Worm (Caenorhabditis elegans): ENCODE results near the gene clec-130.

The clec-130 gene

ce11 chrII:3553453-3553852, 19.9 kb upstream of the clec-130 start, which contains the start of gene dnc-3 (continued):
- no peak for TF ChIP-seq snpc-1.3 (tag; optimal IDR thresholded peaks at IDR 0.05; ENCODE audit: insufficient read depth)
- peak; percentile 62; the same call in 1 of the 2 replicates for TF ChIP-seq ceh-91 (GFP tag; IDR thresholded peaks at IDR 0.05)
- peak; percentile 42 for TF ChIP-seq lin-54 (GFP tag; optimal IDR thresholded peaks at IDR 0.05)
- no peak for TF ChIP-seq unc-62 (GFP tag; optimal IDR thresholded peaks at IDR 0.05)
- TF ChIP-seq lsy-27 (tag; optimal IDR thresholded peaks at IDR 0.05; ENCODE audit: borderline replicate concordance, insufficient read depth): no peak
- TF ChIP-seq repo-1 (tag; optimal IDR thresholded peaks at IDR 0.05): no peak
- no peak for TF ChIP-seq hrde-1 (tag; optimal IDR thresholded peaks at IDR 0.05; ENCODE audit: borderline replicate concordance)
- no peak for TF ChIP-seq nfyb-1 (GFP tag; IDR thresholded peaks at IDR 0.05)
- TF ChIP-seq let-607 (tag; optimal IDR thresholded peaks at IDR 0.05): peak in 1 of 2 experiments; percentile 61
- TF ChIP-seq mel-28 (tag; optimal IDR thresholded peaks at IDR 0.05; ENCODE audit: borderline replicate concordance): no peak
- TF ChIP-seq T07F8.4 (tag; optimal IDR thresholded peaks at IDR 0.05): no peak
- peak; percentile 61 for TF ChIP-seq lsl-1 (GFP tag; optimal IDR thresholded peaks at IDR 0.05)
- 0 out of 2 replicates have a peak, but pooled peaks have one; percentile 9 for TF ChIP-seq dox-1 (GFP tag; IDR thresholded peaks at IDR 0.05)
- no peak for TF ChIP-seq snpc-4 (GFP tag; optimal IDR thresholded peaks at IDR 0.05)
- peak in 1 of 4 experiments; percentile 45 for TF ChIP-seq snpc-4 (tag; optimal IDR thresholded peaks at IDR 0.05)
- no peak for TF ChIP-seq zfh-2 (GFP tag; conservative IDR thresholded peaks at IDR 0.05)
- TF ChIP-seq F55B11.4 (tag; optimal IDR thresholded peaks at IDR 0.05; ENCODE audit: borderline replicate concordance, insufficient read depth): no peak
- TF ChIP-seq athp-1 (tag; optimal IDR thresholded peaks at IDR 0.05): no peak
- TF ChIP-seq lin-40 (tag; optimal IDR thresholded peaks at IDR 0.05): peak; percentile 78
- no peak for TF ChIP-seq dpff-1 (tag; optimal IDR thresholded peaks at IDR 0.05)
- TF ChIP-seq T26A5.8 (tag; optimal IDR thresholded peaks at IDR 0.05): no peak
- no peak for TF ChIP-seq F10E7.11 (tag; optimal IDR thresholded peaks at IDR 0.05)

ce11 chrII:3554673-3555072, 18.7 kb upstream of the clec-130 start:
- peak; percentile 49 for TF ChIP-seq madf-6 (GFP tag; IDR thresholded peaks at IDR 0.05)
- TF ChIP-seq D2030.7 (GFP tag; IDR thresholded peaks at IDR 0.05): 0 out of 2 replicates have a peak, but pooled peaks have one; percentile 11
- TF ChIP-seq hmg-1.2 (GFP tag; IDR thresholded peaks at IDR 0.05): no peak
- peak; percentile 55 for TF ChIP-seq xnd-1 (tag; optimal IDR thresholded peaks at IDR 0.05)
- no peak for TF ChIP-seq fkh-3 (tag; optimal IDR thresholded peaks at IDR 0.05)
- peak; percentile 11 for TF ChIP-seq lsl-1 (GFP tag; optimal IDR thresholded peaks at IDR 0.05)
- peak; percentile 56 for TF ChIP-seq lin-54 (GFP tag; optimal IDR thresholded peaks at IDR 0.05)
- TF ChIP-seq mcd-1 (GFP tag; IDR thresholded peaks at IDR 0.05): peak; percentile 75
- TF ChIP-seq F33H1.4 (GFP tag; IDR thresholded peaks at IDR 0.05): 0 out of 2 replicates have a peak, but pooled peaks have one; percentile 14

ce11 chrII:3555281-3555680, 18.1 kb upstream of the clec-130 start:
- TF ChIP-seq hrde-1 (tag; optimal IDR thresholded peaks at IDR 0.05; ENCODE audit: borderline replicate concordance) (no peak), Y95B8A.8 (GFP tag; IDR thresholded peaks at IDR 0.05) (no peak), nfyb-1 (GFP tag; IDR thresholded peaks at IDR 0.05) (no peak), nhr-120 (GFP tag; IDR thresholded peaks at IDR 0.05) (no peak), rpc-1 (optimal IDR thresholded peaks at IDR 0.05) (no peak), rpc-1 (tag; optimal IDR thresholded peaks at IDR 0.05) (no peak), lin-40 (tag; optimal IDR thresholded peaks at IDR 0.05) (peak; percentile 12), ztf-18 (tag; optimal IDR thresholded peaks at IDR 0.05) (no peak), K11D2.4 (GFP tag; IDR thresholded peaks at IDR 0.05) (no peak), unc-130 (GFP tag; optimal IDR thresholded peaks at IDR 0.05) (no peak), dpl-1 (GFP tag; optimal IDR thresholded peaks at IDR 0.05) (no peak), F33H1.4 (GFP tag; IDR thresholded peaks at IDR 0.05) (no peak), F55B11.4 (tag; optimal IDR thresholded peaks at IDR 0.05; ENCODE audit: borderline replicate concordance, insufficient read depth) (no peak), lag-1 (GFP tag; IDR thresholded peaks at IDR 0.05) (no peak), mcd-1 (GFP tag; IDR thresholded peaks at IDR 0.05) (peak; percentile 49), hmg-1.2 (GFP tag; IDR thresholded peaks at IDR 0.05) (peak; percentile 23; the same call in 1 of the 2 replicates), aptf-3 (GFP tag; IDR thresholded peaks at IDR 0.05) (no peak)

Measured in whole organism, young adult.